Worm (Caenorhabditis elegans): ENCODE results near the gene F45D3.3.

The F45D3.3 gene

ce11 chrV:12551638-12552478 lies 1.7 kb upstream of the F45D3.3 start:
- TF ChIP-seq ama-1 (optimal IDR thresholded peaks at IDR 0.05) (peak; percentile 46), hlh-30 (tag; optimal IDR thresholded peaks at IDR 0.05; ENCODE audit: insufficient read depth) (peak; percentile 6), zip-2 (tag; optimal IDR thresholded peaks at IDR 0.05) (no peak), aha-1 (tag) (peak; percentile 95), dve-1 (tag; optimal IDR thresholded peaks at IDR 0.05; ENCODE audit: insufficient read depth) (no peak), ceh-62 (tag; optimal IDR thresholded peaks at IDR 0.05) (no peak), nhr-25 (tag; optimal IDR thresholded peaks at IDR 0.05; ENCODE audit: borderline replicate concordance, insufficient read depth) (peak; percentile 39), zfp-3 (GFP tag; conservative IDR thresholded peaks at IDR 0.05) (0 out of 2 replicates have a peak, but pooled peaks have one; percentile 51), mep-1 (tag; optimal IDR thresholded peaks at IDR 0.05) (peak; percentile 28), spr-1 (tag; optimal IDR thresholded peaks at IDR 0.05) (peak; percentile 23), nhr-48 (tag; optimal IDR thresholded peaks at IDR 0.05) (peak; percentile 12), dmd-6 (GFP tag; IDR thresholded peaks at IDR 0.05) (no peak), sdz-12 (GFP tag; optimal IDR thresholded peaks at IDR 0.05) (no peak), R02D3.7 (tag; optimal IDR thresholded peaks at IDR 0.05) (no peak), rbr-2 (tag; optimal IDR thresholded peaks at IDR 0.05) (no peak), tra-1 (GFP tag; IDR thresholded peaks at IDR 0.05) (0 out of 2 replicates have a peak, but pooled peaks have one; percentile 39), nhr-28 (tag; optimal IDR thresholded peaks at IDR 0.05) (peak; percentile 57), mes-2 (tag; optimal IDR thresholded peaks at IDR 0.05; ENCODE audit: poor library complexity, severe bottlenecking) (peak; percentile 26), nhr-42 (GFP tag; IDR thresholded peaks at IDR 0.05) (no peak), madf-5 (GFP tag; IDR thresholded peaks at IDR 0.05) (no peak), T26A8.4 (GFP tag; IDR thresholded peaks at IDR 0.05) (peak; percentile 90), pha-4 (GFP tag; IDR thresholded peaks at IDR 0.05) (no peak), pha-4 (tag; optimal IDR thresholded peaks at IDR 0.05) (no peak), snpc-1.2 (GFP tag; IDR thresholded peaks at IDR 0.05) (0 out of 2 replicates have a peak, but pooled peaks have one; percentile 25), unc-62 (GFP tag; optimal IDR thresholded peaks at IDR 0.05 in 1 of 2) (peak in 1 of 2 experiments; percentile 97), unc-62 (tag; optimal IDR thresholded peaks at IDR 0.05) (no peak), lsy-2 (tag; optimal IDR thresholded peaks at IDR 0.05) (peak; percentile 6 to 35), nhr-6 (tag; optimal IDR thresholded peaks at IDR 0.05) (peak; percentile 81), daf-12 (tag; optimal IDR thresholded peaks at IDR 0.05) (no peak)

- TF ChIP-seq hlh-30 (tag; optimal IDR thresholded peaks at IDR 0.05; ENCODE audit: insufficient read depth) (peak; percentile 67), lin-38 (GFP tag; IDR thresholded peaks at IDR 0.05) (no peak), aha-1 (tag) (peak; percentile 45)
These were observed 570 bp upstream of the F45D3.3 start for ce11 chrV:12550755-12551154.

ce11 chrV:12549604-12550003 lies 581 bp downstream of the F45D3.3 start:
- TF ChIP-seq php-3 (GFP tag; IDR thresholded peaks at IDR 0.05): no peak
- no peak for TF ChIP-seq nhr-102 (tag; optimal IDR thresholded peaks at IDR 0.05)
- TF ChIP-seq ama-1 (optimal IDR thresholded peaks at IDR 0.05): peak; percentile 71
- no peak for TF ChIP-seq duxl-1 (tag; optimal IDR thresholded peaks at IDR 0.05; ENCODE audit: poor library complexity)
- 0 out of 2 replicates have a peak, but pooled peaks have one; percentile 20 for TF ChIP-seq lim-7 (GFP tag; IDR thresholded peaks at IDR 0.05)
- peak; percentile 29 for TF ChIP-seq nhr-6 (tag; optimal IDR thresholded peaks at IDR 0.05)
- TF ChIP-seq unc-62 (GFP tag; optimal IDR thresholded peaks at IDR 0.05 in 1 of 2): peak in 1 of 2 experiments; percentile 39
- TF ChIP-seq unc-62 (tag; optimal IDR thresholded peaks at IDR 0.05): no peak
- TF ChIP-seq egl-43 (GFP tag; IDR thresholded peaks at IDR 0.05): 0 out of 2 replicates have a peak, but pooled peaks have one; percentile 26
- peak; percentile 18 for TF ChIP-seq spr-3 (GFP tag; optimal IDR thresholded peaks at IDR 0.05)
- TF ChIP-seq aha-1 (tag): peak; percentile 68
- TF ChIP-seq dve-1 (tag; optimal IDR thresholded peaks at IDR 0.05; ENCODE audit: insufficient read depth): no peak

Data from whole organism, L4 larva.